Fruit fly (Drosophila melanogaster) whole organism, embryonic: ENCODE measurements around the gene CG9676.

Experiments used
- Blimp-1 ChIP-seq: fragments of 200-800 bp; sonication (Bioruptor generic); optimal IDR thresholded peaks from 3 replicates; lab custom pipeline; 2018; ENCODE audit warnings: missing biosample characterization, missing genetic modification characterization, mild to moderate bottlenecking, moderate library complexity, missing genetic modification reagents
- CG10267 ChIP-seq: fragments of 200-800 bp; sonication (Bioruptor generic); optimal IDR thresholded peaks from 2 replicates; lab custom pipeline; 2018; ENCODE audit warnings: missing biosample characterization, mild to moderate bottlenecking, missing genetic modification characterization, moderate library complexity
- CG11696 ChIP-seq: fragments of 200-800 bp; sonication (Bioruptor generic); IDR thresholded peaks from 2 replicates; pipeline ENCODE4 v1.3.6; 2022; ENCODE audit warnings: missing biosample characterization, missing genetic modification characterization
- CG12744 ChIP-seq: fragments of 200-800 bp; sonication (Bioruptor generic); optimal IDR thresholded peaks from 2 replicates; lab custom pipeline; 2016; ENCODE audit warnings: missing biosample characterization, missing genetic modification characterization
- CG1602 ChIP-seq: fragments of 200-800 bp; sonication (Bioruptor generic); optimal IDR thresholded peaks from 3 replicates; lab custom pipeline; 2016; ENCODE audit warnings: missing biosample characterization, missing genetic modification characterization
- CG16863 ChIP-seq: fragments of 200-800 bp; sonication (Bioruptor generic); optimal IDR thresholded peaks from 3 replicates; lab custom pipeline; 2016; ENCODE audit warnings: missing biosample characterization, missing genetic modification characterization
- CG17361 ChIP-seq: fragments of 200-800 bp; sonication (Bioruptor generic); IDR thresholded peaks from 3 replicates; pipeline ENCODE4 v1.3.6; 2022; ENCODE audit warnings: missing biosample characterization, missing genetic modification characterization
- CG17385 ChIP-seq: fragments of 200-800 bp; sonication (Bioruptor generic); optimal IDR thresholded peaks from 3 replicates; lab custom pipeline; 2018; ENCODE audit warnings: missing biosample characterization, mild to moderate bottlenecking, missing genetic modification characterization
- CG1792 ChIP-seq: fragments of 200-800 bp; sonication (Bioruptor generic); optimal IDR thresholded peaks from 2 replicates; lab custom pipeline; 2016; ENCODE audit warnings: missing biosample characterization, missing genetic modification characterization
- CG18476 ChIP-seq: fragments of 200-800 bp; sonication (Bioruptor generic); optimal IDR thresholded peaks from 2 replicates; lab custom pipeline; 2016; ENCODE audit warnings: missing biosample characterization, mild to moderate bottlenecking, missing genetic modification characterization
- CG2199 ChIP-seq: fragments of 200-800 bp; sonication (Bioruptor generic); IDR thresholded peaks from 3 replicates; pipeline ENCODE4 v1.3.6; 2022; ENCODE audit warnings: missing biosample characterization, missing genetic modification characterization
- CG2678 ChIP-seq: fragments of 200-800 bp; sonication (Bioruptor generic); optimal IDR thresholded peaks from 3 replicates; lab custom pipeline; 2019; ENCODE audit warnings: missing biosample characterization, mild to moderate bottlenecking, missing genetic modification characterization, moderate library complexity
- CG2712 ChIP-seq: fragments of 200-800 bp; optimal IDR thresholded peaks from 3 replicates; lab custom pipeline; 2019; ENCODE audit warnings: missing biosample characterization, mild to moderate bottlenecking, missing genetic modification characterization, moderate library complexity
- CG2889 ChIP-seq: fragments of 200-800 bp; sonication (Bioruptor generic); IDR thresholded peaks from 3 replicates; pipeline ENCODE4 v1.3.6; 2022; ENCODE audit warnings: missing biosample characterization, missing genetic modification characterization
- CG30431 ChIP-seq: fragments of 200-800 bp; sonication (Bioruptor generic); optimal IDR thresholded peaks from 2 replicates; lab custom pipeline; 2017; ENCODE audit warnings: missing biosample characterization, missing genetic modification characterization
- CG31224 ChIP-seq: fragments of 200-800 bp; sonication (Bioruptor generic); IDR thresholded peaks from 2 replicates; pipeline ENCODE4 v1.3.6; 2022; ENCODE audit warnings: missing biosample characterization, missing genetic modification characterization
- CG3847 ChIP-seq: fragments of 200-800 bp; sonication (Bioruptor generic); IDR thresholded peaks from 2 replicates; pipeline ENCODE4 v1.3.6; 2022; ENCODE audit warnings: missing biosample characterization, missing genetic modification characterization
- CG4404 ChIP-seq: fragments of 200-800 bp; sonication (Bioruptor generic); IDR thresholded peaks from 2 replicates; pipeline ENCODE4 v1.3.6; 2022; ENCODE audit warnings: missing biosample characterization, missing genetic modification characterization
- CG4730 ChIP-seq: fragments of 200-800 bp; sonication (Bioruptor generic); IDR thresholded peaks from 2 replicates; pipeline ENCODE4 v1.3.6; 2022; ENCODE audit warnings: missing biosample characterization, missing genetic modification characterization
- CG6689 ChIP-seq: fragments of 200-800 bp; sonication (Bioruptor generic); IDR thresholded peaks from 2 replicates; pipeline ENCODE4 v1.3.6; 2022; ENCODE audit warnings: missing biosample characterization, missing genetic modification characterization
- CG7556 ChIP-seq: fragments of 200-800 bp; sonication (Bioruptor generic); optimal IDR thresholded peaks from 2 replicates; lab custom pipeline; 2017; ENCODE audit warnings: missing biosample characterization, mild to moderate bottlenecking, missing genetic modification characterization
- CG7839 ChIP-seq: fragments of 200-800 bp; sonication (Bioruptor generic); optimal IDR thresholded peaks from 3 replicates; lab custom pipeline; 2018; ENCODE audit warnings: missing biosample characterization, mild to moderate bottlenecking, missing genetic modification characterization, moderate library complexity
- CG7987 ChIP-seq: fragments of 200-800 bp; sonication (Bioruptor generic); optimal IDR thresholded peaks from 2 replicates; lab custom pipeline; 2018; ENCODE audit warnings: missing biosample characterization, mild to moderate bottlenecking, missing genetic modification characterization, moderate library complexity
- CG9797 ChIP-seq: fragments of 200-800 bp; sonication (Bioruptor generic); optimal IDR thresholded peaks from 3 replicates; lab custom pipeline; 2018; ENCODE audit warnings: missing biosample characterization, mild to moderate bottlenecking, missing genetic modification characterization
- CG9817 ChIP-seq: fragments of 200-800 bp; sonication (Bioruptor generic); optimal IDR thresholded peaks from 2 replicates; lab custom pipeline; 2018; ENCODE audit warnings: missing biosample characterization, mild to moderate bottlenecking, missing genetic modification characterization, moderate library complexity
- CG9932 ChIP-seq: fragments of 200-800 bp; sonication (Bioruptor generic); IDR thresholded peaks from 2 replicates; pipeline ENCODE4 v1.3.6; 2022; ENCODE audit warnings: missing biosample characterization, missing genetic modification characterization
- CTCF ChIP-seq: fragments of 200-800 bp; sonication (Bioruptor generic); optimal IDR thresholded peaks from 2 replicates; lab custom pipeline; 2017; ENCODE audit warnings: missing biosample characterization, mild to moderate bottlenecking, missing genetic modification characterization, moderate library complexity
- Camta ChIP-seq: fragments of 200-800 bp; sonication (Bioruptor generic); optimal IDR thresholded peaks from 2 replicates; lab custom pipeline; 2016; ENCODE audit warnings: missing biosample characterization, missing genetic modification characterization
- CkIIα-i1 ChIP-seq: fragments of 200-800 bp; sonication (Bioruptor generic); IDR thresholded peaks from 2 replicates; pipeline ENCODE4 v1.3.6; 2022; ENCODE audit warnings: missing biosample characterization, missing genetic modification characterization
- Dp ChIP-seq: fragments of 200-800 bp; sonication (Bioruptor generic); optimal IDR thresholded peaks from 2 replicates; lab custom pipeline; 2018; ENCODE audit warnings: missing biosample characterization, mild to moderate bottlenecking, missing genetic modification characterization, moderate library complexity
- Ets65A ChIP-seq: fragments of 200-800 bp; sonication (Bioruptor generic); peaks from one replicate; lab custom pipeline; 2016; ENCODE audit warnings: missing biosample characterization, missing genetic modification characterization
- Fer2 ChIP-seq: fragments of 200-800 bp; sonication (Bioruptor generic); optimal IDR thresholded peaks from 2 replicates; lab custom pipeline; 2018; ENCODE audit warnings: missing biosample characterization, mild to moderate bottlenecking, missing genetic modification characterization, moderate library complexity
- Hand ChIP-seq: fragments of 200-800 bp; sonication (Bioruptor generic); optimal IDR thresholded peaks from 2 replicates; lab custom pipeline; 2017; ENCODE audit warnings: mild to moderate bottlenecking, missing biosample characterization, missing genetic modification reagents, missing genetic modification characterization
- HmgD ChIP-seq: fragments of 200-800 bp; sonication (Bioruptor generic); optimal IDR thresholded peaks from 3 replicates; lab custom pipeline; 2016; ENCODE audit warnings: missing biosample characterization, missing genetic modification characterization
- Hr39 ChIP-seq: fragments of >200 bp; optimal IDR thresholded peaks from 2 replicates; lab custom pipeline; 2017
- Lim3 ChIP-seq: fragments of 200-800 bp; sonication (Bioruptor generic); IDR thresholded peaks from 2 replicates; pipeline ENCODE4 v1.3.6; 2022; ENCODE audit warnings: missing biosample characterization, missing genetic modification characterization
- MBD-R2 ChIP-seq: fragments of 200-800 bp; sonication (Bioruptor generic); IDR thresholded peaks from 2 replicates; pipeline ENCODE4 v1.3.6; 2022; ENCODE audit warnings: missing biosample characterization, missing genetic modification characterization
- NC2α ChIP-seq: fragments of 200-800 bp; sonication (Bioruptor generic); optimal IDR thresholded peaks from 2 replicates; lab custom pipeline; 2016; ENCODE audit warnings: missing biosample characterization, missing genetic modification characterization
- fd96Cb ChIP-seq: fragments of 200-800 bp; sonication (Bioruptor generic); optimal IDR thresholded peaks from 2 replicates; lab custom pipeline; 2018; ENCODE audit warnings: missing biosample characterization, mild to moderate bottlenecking, missing genetic modification characterization, moderate library complexity
- gfzf ChIP-seq: fragments of 200-800 bp; sonication (Bioruptor generic); optimal IDR thresholded peaks from 2 replicates; lab custom pipeline; 2016; ENCODE audit warnings: missing biosample characterization, mild to moderate bottlenecking, missing genetic modification characterization, moderate library complexity
- grau ChIP-seq: fragments of 200-800 bp; optimal IDR thresholded peaks from 3 replicates; lab custom pipeline; 2019; ENCODE audit warnings: missing biosample characterization, mild to moderate bottlenecking, missing genetic modification characterization, moderate library complexity
- hb ChIP-seq: fragments of 200-800 bp; sonication (Bioruptor generic); IDR thresholded peaks from 3 replicates; pipeline ENCODE4 v1.3.6; 2022; ENCODE audit warnings: missing biosample characterization, missing genetic modification characterization; ENCODE audit not compliant: partially characterized antibody
- nmo ChIP-seq: fragments of 200-800 bp; sonication (Bioruptor generic); optimal IDR thresholded peaks from 2 replicates; lab custom pipeline; 2018; ENCODE audit warnings: missing biosample characterization, mild to moderate bottlenecking, missing genetic modification characterization, moderate library complexity
- onecut ChIP-seq: fragments of 200-800 bp; sonication (Bioruptor generic); IDR thresholded peaks from 2 replicates; pipeline ENCODE4 v1.3.6; 2022; ENCODE audit warnings: missing biosample characterization, missing genetic modification characterization
- org-1 ChIP-seq: fragments of 200-800 bp; sonication (Bioruptor generic); optimal IDR thresholded peaks from 2 replicates; lab custom pipeline; 2017; ENCODE audit warnings: missing biosample characterization, missing genetic modification characterization
- prd ChIP-seq, 3 experiments: fragments of >200 bp in 2 of 3; fragments of 200-800 bp in 1 of 3; sonication (Bioruptor generic) in 1 of 3; optimal IDR thresholded peaks in 2 of 3; IDR thresholded peaks in 1 of 3; 2 replicates in 2 of 3; 3 replicates in 1 of 3; pipeline versions ENCODE4 v1.3.6 to Lab custom; 2017 to 2022; ENCODE audit warnings: missing biosample characterization in 1 of 3, missing genetic modification characterization in 1 of 3
- repo ChIP-seq: fragments of 200-800 bp; sonication (Bioruptor generic); optimal IDR thresholded peaks from 2 replicates; lab custom pipeline; 2016; ENCODE audit warnings: missing biosample characterization, missing genetic modification characterization
- sens ChIP-seq: fragments of 200-800 bp; sonication (Bioruptor generic); peaks from one replicate; lab custom pipeline; 2016; ENCODE audit warnings: missing biosample characterization, missing genetic modification characterization
- sisA ChIP-seq: fragments of 200-800 bp; sonication (Bioruptor generic); IDR thresholded peaks from 2 replicates; pipeline ENCODE4 v1.3.6; 2022; ENCODE audit warnings: missing biosample characterization, missing genetic modification characterization
- usp ChIP-seq: fragments of >200 bp; optimal IDR thresholded peaks from 2 replicates; lab custom pipeline; 2017; ENCODE audit warnings: missing biosample characterization, missing genetic modification characterization

Gene CG9676

dm6 chrX:16696614-16697519, 3.1 kb downstream of the CG9676 start (continued):
- TF ChIP-seq CG3847 (GFP tag; lab: Robert Waterston, UW) (no peak), CG2678 (tag; lab: Kevin White, UChicago) (peak; percentile 55), CG11696 (0 out of 2 replicates have a peak, but pooled peaks have one; percentile 20), CG7556 (peak; percentile 50), CG18476 (GFP tag; lab: Kevin White, UChicago) (no peak), CG4730 (GFP tag; lab: Robert Waterston, UW) (peak; percentile 23; the same call in 1 of the 2 replicates), NC2α (GFP tag; lab: Kevin White, UChicago) (no peak), sens (GFP tag; lab: Kevin White, UChicago) (peak; percentile 48), CG2889 (GFP tag; lab: Robert Waterston, UW) (no peak), CG31224 (GFP tag; lab: Robert Waterston, UW) (no peak), CG6689 (GFP tag; lab: Robert Waterston, UW) (no peak), org-1 (GFP tag; lab: Kevin White, UChicago) (peak; percentile 8), CkIIα-i1 (GFP tag; lab: Robert Waterston, UW) (no peak), CTCF (GFP tag; lab: Kevin White, UChicago) (no peak), usp (GFP tag; lab: Kevin White, UChicago) (no peak), fd96Cb (tag; lab: Kevin White, UChicago) (peak; percentile 11), CG7839 (tag; lab: Kevin White, UChicago) (peak; percentile 3), Hand (GFP tag; lab: Kevin White, UChicago) (peak; percentile 4), sisA (GFP tag; lab: Robert Waterston, UW) (no peak), Blimp-1 (GFP tag; lab: Kevin White, UChicago) (no peak), hb (GFP tag; lab: Robert Waterston, UW) (no peak), repo (GFP tag; lab: Kevin White, UChicago) (no peak), CG9817 (tag; lab: Kevin White, UChicago) (no peak), grau (tag; lab: Kevin White, UChicago) (peak; percentile 13), CG17385 (GFP tag; lab: Kevin White, UChicago) (peak; percentile 13), CG10267 (no peak), CG1602 (no peak), CG30431 (GFP tag; lab: Kevin White, UChicago) (no peak), Fer2 (tag; lab: Kevin White, UChicago) (no peak), Lim3 (GFP tag; lab: Robert Waterston, UW) (no peak), Ets65A (GFP tag; lab: Kevin White, UChicago) (peak; percentile 62), CG17361 (peak; percentile 48)

dm6 chrX:16695658-16696181, 4.2 kb downstream of the CG9676 start, which contains the start of gene CG4678:
Gene CG4678, plus strand, starts transcription at chrX:16696131.
- TF ChIP-seq Blimp-1 (GFP tag; lab: Kevin White, UChicago) (no peak), nmo (GFP tag; lab: Kevin White, UChicago) (peak; percentile 20), gfzf (GFP tag; lab: Kevin White, UChicago) (peak; percentile 72), CG12744 (no peak), HmgD (GFP tag; lab: Kevin White, UChicago) (peak; percentile 43), prd (optimal IDR thresholded peaks at IDR 0.05; lab: Kevin White, UChicago) (no peak), prd (GFP tag; IDR thresholded peaks at IDR 0.05; lab: Robert Waterston, UW) (no peak), Camta (GFP tag; lab: Kevin White, UChicago) (no peak), CG2199 (GFP tag; lab: Robert Waterston, UW) (peak; percentile 79; the same call in 2 of the 3 replicates), Hr39 (no peak), CG16863 (GFP tag; lab: Kevin White, UChicago) (no peak), CG4404 (GFP tag; lab: Robert Waterston, UW) (no peak), CG1792 (GFP tag; lab: Kevin White, UChicago) (no peak), MBD-R2 (peak; percentile 35; the same call in 1 of the 2 replicates), onecut (GFP tag; lab: Robert Waterston, UW) (no peak), CG9932 (GFP tag; lab: Robert Waterston, UW) (0 out of 2 replicates have a peak, but pooled peaks have one; percentile 12), CG9797 (GFP tag; lab: Kevin White, UChicago) (peak; percentile 22), Dp (peak; percentile 83), CG2712 (tag; lab: Kevin White, UChicago) (peak; percentile 5), CG7987 (no peak)
